Worm (Caenorhabditis elegans): ENCODE measurements around the gene F48G7.13.
A peak's percentile ranks its signal among the peaks of the same experiment; 100 is the strongest.

ce11 chrV:631832-632231 lies 16.5 kb downstream of the F48G7.13 start:
- TF ChIP-seq dpl-1 (GFP tag; optimal IDR thresholded peaks at IDR 0.05) = no peak
- TF ChIP-seq nhr-42 (GFP tag; IDR thresholded peaks at IDR 0.05) = no peak
- TF ChIP-seq fkh-10 (GFP tag; optimal IDR thresholded peaks at IDR 0.05) = no peak
- TF ChIP-seq mdt-29 (GFP tag; IDR thresholded peaks at IDR 0.05) = no peak
- no peak for TF ChIP-seq nhr-237 (tag; optimal IDR thresholded peaks at IDR 0.05)
- no peak for TF ChIP-seq ama-1 (optimal IDR thresholded peaks at IDR 0.05)
- no peak for TF ChIP-seq unc-62 (GFP tag; optimal IDR thresholded peaks at IDR 0.05 in 1 of 2)
- no peak for TF ChIP-seq unc-62 (tag; optimal IDR thresholded peaks at IDR 0.05)
- no peak for TF ChIP-seq zag-1 (tag; optimal IDR thresholded peaks at IDR 0.05)
- TF ChIP-seq lin-39 (tag; optimal IDR thresholded peaks at IDR 0.05) = no peak
- no peak for TF ChIP-seq lin-15B (tag; optimal IDR thresholded peaks at IDR 0.05)
- TF ChIP-seq rbr-2 (tag; optimal IDR thresholded peaks at IDR 0.05) = no peak
- TF ChIP-seq nhr-28 (tag; optimal IDR thresholded peaks at IDR 0.05) = peak; percentile 48

Measured in whole organism, L4 larva.